Fruit fly (Drosophila melanogaster) whole organism, prepupa: Measurements from ENCODE around the gene CG9498.

Experiments
- CG10631 ChIP-seq: fragments of 200-800 bp; sonication (Bioruptor generic); optimal IDR thresholded peaks from 2 replicates; lab custom pipeline; 2016; ENCODE audit warnings: missing biosample characterization, missing genetic modification characterization
- CG10669 ChIP-seq: fragments of 200-800 bp; sonication (Bioruptor generic); optimal IDR thresholded peaks from 3 replicates; lab custom pipeline; 2018; ENCODE audit warnings: missing biosample characterization, mild to moderate bottlenecking, missing genetic modification characterization, moderate library complexity
- CG15336 ChIP-seq: fragments of 200-800 bp; sonication (Bioruptor generic); IDR thresholded peaks from 2 replicates; pipeline ENCODE4 v1.3.6; 2022; ENCODE audit warnings: missing biosample characterization, missing genetic modification characterization
- CG1621 ChIP-seq: fragments of 200-800 bp; sonication (Bioruptor generic); optimal IDR thresholded peaks from 3 replicates; lab custom pipeline; 2018; ENCODE audit warnings: missing biosample characterization, mild to moderate bottlenecking, missing genetic modification characterization
- CG3032 ChIP-seq: fragments of 200-800 bp; optimal IDR thresholded peaks from 2 replicates; lab custom pipeline; 2019; ENCODE audit warnings: missing biosample characterization, mild to moderate bottlenecking, missing genetic modification characterization, moderate library complexity
- CG31627 ChIP-seq: fragments of 200-800 bp; sonication (Bioruptor generic); optimal IDR thresholded peaks from 3 replicates; lab custom pipeline; 2016; ENCODE audit warnings: missing biosample characterization, missing genetic modification characterization
- CG32006 ChIP-seq: fragments of 200-800 bp; sonication (Bioruptor generic); optimal IDR thresholded peaks from 3 replicates; lab custom pipeline; 2017; ENCODE audit warnings: missing biosample characterization, mild to moderate bottlenecking, missing genetic modification characterization
- CG3919 ChIP-seq: fragments of 200-800 bp; sonication (Bioruptor generic); optimal IDR thresholded peaks from 3 replicates; lab custom pipeline; 2016; ENCODE audit warnings: missing biosample characterization, missing genetic modification characterization
- CG4318 ChIP-seq: fragments of 200-800 bp; sonication (Bioruptor generic); optimal IDR thresholded peaks from 3 replicates; lab custom pipeline; 2017; ENCODE audit warnings: missing biosample characterization, mild to moderate bottlenecking, missing genetic modification characterization
- CG6163 ChIP-seq: fragments of 200-800 bp; sonication (Bioruptor generic); IDR thresholded peaks from 3 replicates; pipeline ENCODE4 v1.3.6; 2022; ENCODE audit warnings: missing biosample characterization, missing genetic modification characterization
- CG6808 ChIP-seq: fragments of 200-800 bp; sonication (Bioruptor generic); optimal IDR thresholded peaks from 3 replicates; lab custom pipeline; 2017; ENCODE audit warnings: missing biosample characterization, missing genetic modification characterization, mild to moderate bottlenecking, moderate library complexity, missing genetic modification reagents
- CG7368 ChIP-seq: fragments of 200-800 bp; sonication (Bioruptor generic); optimal IDR thresholded peaks from 3 replicates; lab custom pipeline; 2016; ENCODE audit warnings: missing biosample characterization, missing genetic modification characterization
- CG8119 ChIP-seq: fragments of 200-800 bp; sonication (Bioruptor generic); IDR thresholded peaks from 3 replicates; pipeline ENCODE4 v1.3.6; 2022; ENCODE audit warnings: missing biosample characterization, missing genetic modification characterization
- CG8632 ChIP-seq: fragments of 200-800 bp; sonication (Bioruptor generic); optimal IDR thresholded peaks from 3 replicates; lab custom pipeline; 2016; ENCODE audit warnings: missing biosample characterization, missing genetic modification characterization
- Eip78C ChIP-seq: fragments of 200-800 bp; sonication (Bioruptor generic); peaks from one replicate; lab custom pipeline; 2016; ENCODE audit warnings: missing biosample characterization, missing genetic modification characterization
- Eip93F ChIP-seq: fragments of 200-800 bp; sonication (Bioruptor generic); optimal IDR thresholded peaks from 2 replicates; lab custom pipeline; 2016; ENCODE audit warnings: missing biosample characterization, mild to moderate bottlenecking, missing genetic modification characterization
- Ets96B ChIP-seq: fragments of 200-800 bp; optimal IDR thresholded peaks from 2 replicates; lab custom pipeline; 2019; ENCODE audit warnings: missing biosample characterization, mild to moderate bottlenecking, missing genetic modification characterization, moderate library complexity
- Hr38 ChIP-seq: sonication (Bioruptor generic); optimal IDR thresholded peaks from 2 replicates; lab custom pipeline; 2016; ENCODE audit warnings: missing biosample characterization, missing genetic modification characterization
- Hr4 ChIP-seq: fragments of 200-800 bp; sonication (Bioruptor generic); optimal IDR thresholded peaks from 3 replicates; lab custom pipeline; 2016; ENCODE audit warnings: missing biosample characterization, missing genetic modification characterization
- Smox ChIP-seq: fragments of 200-800 bp; sonication (Bioruptor generic); optimal IDR thresholded peaks from 3 replicates; lab custom pipeline; 2016; ENCODE audit warnings: missing biosample characterization, missing genetic modification characterization
- Sox102F ChIP-seq: fragments of 200-800 bp; sonication (Bioruptor generic); optimal IDR thresholded peaks from 2 replicates; lab custom pipeline; 2016; ENCODE audit warnings: missing biosample characterization, mild to moderate bottlenecking, missing genetic modification characterization
- Sox14 ChIP-seq: fragments of 200-800 bp; sonication (Bioruptor generic); optimal IDR thresholded peaks from 3 replicates; lab custom pipeline; 2016; ENCODE audit warnings: missing biosample characterization, missing genetic modification characterization
- achi ChIP-seq: fragments of 200-800 bp; sonication (Bioruptor generic); optimal IDR thresholded peaks from 3 replicates; lab custom pipeline; 2016; ENCODE audit warnings: missing biosample characterization, missing genetic modification characterization
- cyc ChIP-seq: fragments of 200-800 bp; sonication (Bioruptor generic); optimal IDR thresholded peaks from 3 replicates; lab custom pipeline; 2016; ENCODE audit warnings: missing biosample characterization, missing genetic modification characterization
- dac ChIP-seq: fragments of 200-800 bp; sonication (Bioruptor generic); optimal IDR thresholded peaks from 2 replicates; lab custom pipeline; 2017; ENCODE audit warnings: missing biosample characterization, mild to moderate bottlenecking, missing genetic modification characterization
- dsx ChIP-seq: fragments of 200-800 bp; optimal IDR thresholded peaks from 3 replicates; lab custom pipeline; 2019; ENCODE audit warnings: missing biosample characterization, mild to moderate bottlenecking, missing genetic modification characterization, moderate library complexity; ENCODE audit not compliant: poor library complexity, severe bottlenecking
- eg ChIP-seq: fragments of 200-800 bp; sonication (Bioruptor generic); IDR thresholded peaks from 3 replicates; pipeline ENCODE4 v1.3.6; 2022; ENCODE audit warnings: missing biosample characterization, missing genetic modification characterization
- esn ChIP-seq: fragments of 200-800 bp; sonication (Bioruptor generic); optimal IDR thresholded peaks from 2 replicates; lab custom pipeline; 2016; ENCODE audit warnings: missing biosample characterization, mild to moderate bottlenecking, missing genetic modification characterization, moderate library complexity
- fkh ChIP-seq: fragments of 200-800 bp; sonication (Bioruptor generic); optimal IDR thresholded peaks from 3 replicates; lab custom pipeline; 2017; ENCODE audit warnings: missing biosample characterization, mild to moderate bottlenecking, missing genetic modification characterization, moderate library complexity
- lz ChIP-seq: fragments of 200-800 bp; sonication (Bioruptor generic); optimal IDR thresholded peaks from 3 replicates; lab custom pipeline; 2016; ENCODE audit warnings: missing biosample characterization, missing genetic modification characterization
- net ChIP-seq: fragments of 200-800 bp; sonication (Bioruptor generic); optimal IDR thresholded peaks from 3 replicates; lab custom pipeline; 2016; ENCODE audit warnings: missing biosample characterization, missing genetic modification characterization
- pdm3 ChIP-seq: fragments of 200-800 bp; sonication (Bioruptor generic); optimal IDR thresholded peaks from 3 replicates; lab custom pipeline; 2016; ENCODE audit warnings: missing biosample characterization, missing genetic modification characterization
- topi ChIP-seq: fragments of 200-800 bp; sonication (Bioruptor generic); optimal IDR thresholded peaks from 3 replicates; lab custom pipeline; 2016; ENCODE audit warnings: missing biosample characterization, missing genetic modification characterization
- vri ChIP-seq: fragments of 200-800 bp; sonication (Bioruptor generic); optimal IDR thresholded peaks from 3 replicates; lab custom pipeline; 2016; ENCODE audit warnings: missing biosample characterization, mild to moderate bottlenecking, missing genetic modification characterization

Gene CG9498

DNA sequence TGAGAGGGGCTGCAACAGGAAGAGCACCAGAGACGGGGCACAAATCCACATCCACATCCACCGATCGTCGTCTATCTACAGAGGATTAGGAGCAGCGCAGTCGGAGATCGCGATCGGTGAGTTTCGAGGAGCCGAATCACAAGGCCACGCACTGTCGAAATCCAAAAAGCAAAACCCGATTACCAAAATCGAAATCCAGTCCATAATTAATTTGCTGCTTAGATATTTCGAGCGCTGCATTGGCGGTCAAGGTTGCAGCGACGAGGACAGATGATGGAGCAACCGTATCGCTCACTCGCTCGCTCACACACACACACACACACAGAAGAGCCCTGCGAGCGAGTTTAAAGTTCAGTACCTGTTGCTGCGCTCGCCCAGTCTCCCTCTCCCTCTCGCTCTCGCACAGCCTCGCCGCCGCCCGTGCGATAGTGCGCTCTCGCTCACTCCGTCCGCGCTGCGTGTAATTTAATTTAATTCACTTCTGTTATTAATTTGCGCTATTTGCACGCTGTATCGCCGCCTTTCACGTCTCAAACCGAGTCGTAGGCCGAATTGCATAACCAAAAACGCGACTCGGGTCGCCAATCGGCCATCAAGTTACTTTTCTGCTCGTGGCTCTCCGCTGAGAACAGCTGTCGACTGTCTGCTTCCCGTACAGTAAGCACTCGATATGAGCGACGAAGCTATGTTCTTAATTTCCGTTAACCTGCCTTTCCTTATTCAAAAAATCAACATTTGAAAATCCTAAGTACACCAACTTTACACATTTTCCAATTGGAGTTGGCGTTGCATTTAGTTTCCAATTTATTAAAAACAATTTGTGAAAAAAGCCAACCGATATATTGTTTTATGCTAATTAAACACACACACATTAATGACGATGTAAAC is 11.6 kb downstream of the CG9498 start (continued):
- TF ChIP-seq Ets96B (peak; percentile 2), achi (GFP tag; lab: Kevin White, UChicago) (peak; percentile 6), CG7368 (GFP tag; lab: Kevin White, UChicago) (no peak), CG4318 (GFP tag; lab: Kevin White, UChicago) (no peak), fkh (GFP tag; lab: Kevin White, UChicago) (peak; percentile 0), CG32006 (GFP tag; lab: Kevin White, UChicago) (no peak), CG3919 (GFP tag; lab: Kevin White, UChicago) (no peak), pdm3 (GFP tag; lab: Kevin White, UChicago) (no peak), CG8119 (GFP tag; lab: Robert Waterston, UW) (peak; percentile 57), CG1621 (tag; lab: Kevin White, UChicago) (peak; percentile 28), CG3032 (tag; lab: Kevin White, UChicago) (peak; percentile 1), Hr38 (GFP tag; lab: Kevin White, UChicago) (no peak), dac (GFP tag; lab: Kevin White, UChicago) (peak; percentile 18), Eip93F (no peak), Sox102F (GFP tag; lab: Kevin White, UChicago) (peak; percentile 23), CG6808 (GFP tag; lab: Kevin White, UChicago) (peak; percentile 74), CG8632 (peak; percentile 6), CG15336 (GFP tag; lab: Robert Waterston, UW) (peak; percentile 20; the same call in 1 of the 2 replicates), CG10631 (GFP tag; lab: Kevin White, UChicago) (peak; percentile 32), Hr4 (peak; percentile 44), dsx (GFP tag; lab: Kevin White, UChicago) (no peak), Smox (GFP tag; lab: Kevin White, UChicago) (no peak)

DNA sequence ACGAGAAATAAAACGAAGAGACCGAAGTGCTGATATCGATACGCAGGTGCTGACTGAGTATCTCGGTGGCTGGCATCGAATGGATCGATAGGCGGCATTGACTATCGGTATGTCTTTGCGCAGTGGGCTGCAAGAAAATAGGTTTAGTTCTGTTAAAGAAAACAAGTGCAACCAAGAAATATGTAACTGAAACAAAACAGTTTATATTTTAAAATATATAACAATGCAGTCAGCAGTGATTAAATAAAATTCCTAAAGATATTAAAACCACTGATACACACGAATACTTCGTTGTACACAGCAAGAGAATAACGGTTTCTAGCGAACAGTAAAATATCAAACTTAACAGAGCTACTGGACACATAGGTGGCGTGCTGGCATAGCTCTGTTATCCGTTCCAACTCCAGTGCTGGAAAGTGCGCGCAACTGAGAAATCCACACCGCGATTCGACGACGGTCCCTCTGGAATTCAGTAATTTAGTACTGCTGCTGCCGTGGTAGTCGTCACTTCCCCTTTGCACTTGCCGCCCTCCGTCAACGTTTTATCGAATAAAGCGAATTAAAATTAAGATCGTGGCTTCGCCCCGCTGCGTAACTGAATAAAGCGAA is 12.4 kb downstream of the CG9498 start, which contains the start of the genes Pez and Cpr:
Gene Pez (minus strand): TSS at position 305 of the 609 bp plus-strand sequence.
Gene Cpr (plus strand): TSS at position 470 of the 609 bp plus-strand sequence.
- TF ChIP-seq CG31627 (GFP tag; lab: Kevin White, UChicago) (peak; percentile 26), topi (GFP tag; lab: Kevin White, UChicago) (peak; percentile 23), CG8632 (no peak), CG8119 (GFP tag; lab: Robert Waterston, UW) (no peak), lz (GFP tag; lab: Kevin White, UChicago) (peak; percentile 24), Eip78C (peak; percentile 47), eg (peak; percentile 56; the same call in 1 of the 3 replicates), CG1621 (tag; lab: Kevin White, UChicago) (no peak), CG6163 (GFP tag; lab: Robert Waterston, UW) (peak; percentile 47), CG15336 (GFP tag; lab: Robert Waterston, UW) (0 out of 2 replicates have a peak, but pooled peaks have one; percentile 6), vri (GFP tag; lab: Kevin White, UChicago) (peak; percentile 33), achi (GFP tag; lab: Kevin White, UChicago) (no peak), dsx (GFP tag; lab: Kevin White, UChicago) (no peak), Smox (GFP tag; lab: Kevin White, UChicago) (no peak), esn (GFP tag; lab: Kevin White, UChicago) (peak; percentile 25), Eip93F (peak; percentile 7), cyc (GFP tag; lab: Kevin White, UChicago) (peak; percentile 21), Sox14 (GFP tag; lab: Kevin White, UChicago) (peak; percentile 28), net (no peak), CG10669 (no peak)
